Worm (Caenorhabditis elegans) whole organism, late embryonic: ENCODE measurements around the gene nhr-46.

Experiments used
- C38D4.7 ChIP-seq: fragments of 200-800 bp; sonication (Bioruptor generic); optimal IDR thresholded peaks from 2 replicates; lab custom pipeline; 2018; ENCODE audit warnings: mild to moderate bottlenecking, missing genetic modification characterization, moderate library complexity, missing compliant biosample characterization
- K09A11.1 ChIP-seq: sonication (generic microtip); optimal IDR thresholded peaks from 2 replicates; lab custom pipeline; 2017; ENCODE audit warnings: antibody characterized with exemption, mild to moderate bottlenecking, missing genetic modification characterization, missing compliant biosample characterization; ENCODE audit not compliant: insufficient read depth
- T23F11.4 ChIP-seq: fragments of 200-800 bp; sonication (Bioruptor generic); optimal IDR thresholded peaks from 2 replicates; lab custom pipeline; 2018; ENCODE audit warnings: mild to moderate bottlenecking, missing genetic modification characterization, missing compliant biosample characterization
- Y22D7AL.16 ChIP-seq: sonication (generic microtip); optimal IDR thresholded peaks from 2 replicates; lab custom pipeline; 2016; ENCODE audit warnings: missing genetic modification characterization, missing compliant biosample characterization
- ceh-14 ChIP-seq: sonication (generic microtip); optimal IDR thresholded peaks from 2 replicates; lab custom pipeline; 2016; ENCODE audit warnings: missing genotype, missing genetic modification characterization, missing compliant biosample characterization
- ceh-19 ChIP-seq: fragments of 200-800 bp; sonication (Bioruptor generic); optimal IDR thresholded peaks from 2 replicates; lab custom pipeline; 2018; ENCODE audit warnings: mild to moderate bottlenecking, missing genetic modification characterization, missing compliant biosample characterization
- ceh-2 ChIP-seq: sonication (generic microtip); optimal IDR thresholded peaks from 2 replicates; lab custom pipeline; 2016; ENCODE audit warnings: missing genotype, missing genetic modification characterization, missing compliant biosample characterization
- ceh-22 ChIP-seq: sonication (generic microtip); optimal IDR thresholded peaks from 2 replicates; lab custom pipeline; 2017; ENCODE audit warnings: missing biosample characterization, missing genetic modification characterization
- ceh-30 ChIP-seq: fragments of 150-350 bp; optimal IDR thresholded peaks from 2 replicates; lab custom pipeline; 2014; ENCODE audit warnings: missing biosample characterization, missing genetic modification characterization
- ceh-48 ChIP-seq: sonication (generic microtip); optimal IDR thresholded peaks from 2 replicates; lab custom pipeline; 2016; ENCODE audit warnings: missing genetic modification characterization, inconsistent platforms, missing compliant biosample characterization
- ceh-6 ChIP-seq: fragments of 200-800 bp; sonication (Bioruptor generic); optimal IDR thresholded peaks from 2 replicates; lab custom pipeline; 2018; ENCODE audit warnings: mild to moderate bottlenecking, missing genetic modification characterization, missing compliant biosample characterization
- ceh-9 ChIP-seq: sonication (generic microtip); optimal IDR thresholded peaks from 2 replicates; lab custom pipeline; 2016; ENCODE audit warnings: mild to moderate bottlenecking, missing genetic modification characterization, inconsistent platforms, missing compliant biosample characterization
- dmd-4 ChIP-seq: sonication (generic microtip); optimal IDR thresholded peaks from 2 replicates; lab custom pipeline; 2016; ENCODE audit warnings: borderline replicate concordance, missing genetic modification characterization, missing compliant biosample characterization
- elt-2 ChIP-seq: sonication (generic microtip); optimal IDR thresholded peaks from 2 replicates; lab custom pipeline; 2016; ENCODE audit warnings: missing genetic modification reagents, missing genetic modification characterization, missing compliant biosample characterization
- elt-4 ChIP-seq: sonication (generic microtip); optimal IDR thresholded peaks from 2 replicates; lab custom pipeline; 2016; ENCODE audit warnings: missing genetic modification characterization, missing compliant biosample characterization
- ets-4 ChIP-seq: sonication (generic microtip); optimal IDR thresholded peaks from 2 replicates; lab custom pipeline; 2016; ENCODE audit warnings: missing genetic modification characterization, missing compliant biosample characterization
- eyg-1 ChIP-seq: sonication (generic microtip); optimal IDR thresholded peaks from 2 replicates; lab custom pipeline; 2016; ENCODE audit warnings: missing genotype, missing genetic modification characterization, missing compliant biosample characterization
- fax-1 ChIP-seq: sonication (generic microtip); optimal IDR thresholded peaks from 2 replicates; lab custom pipeline; 2016; ENCODE audit warnings: missing genotype, missing genetic modification characterization, missing compliant biosample characterization
- fkh-10 ChIP-seq: fragments of 150-350 bp; optimal IDR thresholded peaks from 2 replicates; lab custom pipeline; 2014; ENCODE audit warnings: missing biosample characterization, missing genetic modification reagents, missing genetic modification characterization
- fkh-6 ChIP-seq: sonication (generic microtip); optimal IDR thresholded peaks from 2 replicates; lab custom pipeline; 2016; ENCODE audit warnings: missing genetic modification characterization, missing compliant biosample characterization
- gmeb-2 ChIP-seq: sonication (generic microtip); optimal IDR thresholded peaks from 2 replicates; lab custom pipeline; 2016; ENCODE audit warnings: missing genetic modification characterization, inconsistent platforms, missing compliant biosample characterization
- hlh-13 ChIP-seq: fragments of 200-800 bp; sonication (Bioruptor generic); optimal IDR thresholded peaks from 2 replicates; lab custom pipeline; 2018; ENCODE audit warnings: mild to moderate bottlenecking, missing genetic modification characterization, missing compliant biosample characterization
- hlh-15 ChIP-seq: sonication (generic microtip); optimal IDR thresholded peaks from 2 replicates; lab custom pipeline; 2016; ENCODE audit warnings: missing genetic modification characterization, missing compliant biosample characterization
- hlh-6 ChIP-seq: sonication (generic microtip); optimal IDR thresholded peaks from 2 replicates; lab custom pipeline; 2016; ENCODE audit warnings: missing genotype, missing genetic modification characterization, missing compliant biosample characterization
- hlh-8 ChIP-seq: sonication (generic microtip); optimal IDR thresholded peaks from 2 replicates; lab custom pipeline; 2016; ENCODE audit warnings: missing genotype, missing genetic modification characterization, missing compliant biosample characterization
- lim-6 ChIP-seq: sonication (generic microtip); optimal IDR thresholded peaks from 2 replicates; lab custom pipeline; 2016; ENCODE audit warnings: missing genetic modification characterization, missing compliant biosample characterization
- madf-2 ChIP-seq: sonication (generic microtip); optimal IDR thresholded peaks from 2 replicates; lab custom pipeline; 2017; ENCODE audit warnings: missing genetic modification characterization, missing compliant biosample characterization
- mec-3 ChIP-seq: sonication (generic microtip); optimal IDR thresholded peaks from 2 replicates; lab custom pipeline; 2016; ENCODE audit warnings: borderline replicate concordance, missing genetic modification characterization, missing compliant biosample characterization
- nfya-1 ChIP-seq: sonication (generic microtip); optimal IDR thresholded peaks from 2 replicates; lab custom pipeline; 2017; ENCODE audit warnings: missing genetic modification characterization, mild to moderate bottlenecking, missing compliant biosample characterization, antibody characterized with exemption, moderate library complexity
- nhr-232 ChIP-seq: sonication (generic microtip); optimal IDR thresholded peaks from 2 replicates; lab custom pipeline; 2016; ENCODE audit warnings: missing genetic modification characterization, missing compliant biosample characterization
- odd-2 ChIP-seq: sonication (generic microtip); optimal IDR thresholded peaks from 2 replicates; lab custom pipeline; 2017; ENCODE audit warnings: antibody characterized with exemption, mild to moderate bottlenecking, missing genetic modification characterization, missing compliant biosample characterization
- pag-3 ChIP-seq: sonication (generic microtip); optimal IDR thresholded peaks from 2 replicates; lab custom pipeline; 2016; ENCODE audit warnings: missing compliant biosample characterization, missing genetic modification characterization, borderline replicate concordance
- pat-9 ChIP-seq: fragments of 200-800 bp; sonication (Bioruptor generic); optimal IDR thresholded peaks from 2 replicates; lab custom pipeline; 2018; ENCODE audit warnings: mild to moderate bottlenecking, missing genetic modification characterization, moderate library complexity, missing compliant biosample characterization
- pha-2 ChIP-seq: sonication (generic microtip); optimal IDR thresholded peaks from 2 replicates; lab custom pipeline; 2017; ENCODE audit warnings: mild to moderate bottlenecking, missing genetic modification characterization, missing compliant biosample characterization
- rnt-1 ChIP-seq: sonication (generic microtip); optimal IDR thresholded peaks from 2 replicates; lab custom pipeline; 2016; ENCODE audit warnings: missing genetic modification characterization, missing compliant biosample characterization
- sdc-2 ChIP-seq: sonication (generic microtip); optimal IDR thresholded peaks from 2 replicates; lab custom pipeline; 2016; ENCODE audit warnings: missing genotype, missing genetic modification characterization, missing compliant biosample characterization
- sox-4 ChIP-seq: sonication (generic microtip); optimal IDR thresholded peaks from 2 replicates; lab custom pipeline; 2017; ENCODE audit warnings: mild to moderate bottlenecking, missing genetic modification characterization, inconsistent platforms, missing compliant biosample characterization
- syd-9 ChIP-seq: sonication (generic microtip); optimal IDR thresholded peaks from 2 replicates; lab custom pipeline; 2016; ENCODE audit warnings: mild to moderate bottlenecking, missing genetic modification characterization, moderate library complexity, missing compliant biosample characterization
- tbx-2 ChIP-seq: sonication (generic microtip); optimal IDR thresholded peaks from 2 replicates; lab custom pipeline; 2016; ENCODE audit warnings: missing genetic modification characterization, missing compliant biosample characterization
- tbx-7 ChIP-seq: sonication (generic microtip); optimal IDR thresholded peaks from 2 replicates; lab custom pipeline; 2016; ENCODE audit warnings: missing genotype, missing genetic modification characterization, missing compliant biosample characterization
- unc-3 ChIP-seq, 2 experiments: fragments of 200-800 bp in 1 of 2; sonication (Bioruptor generic) in 1 of 2; sonication (generic microtip) in 1 of 2; conservative IDR thresholded peaks in 1 of 2; optimal IDR thresholded peaks in 1 of 2; 2 replicates each; pipeline versions ENCODE4 v1.3.6 to Lab custom; 2016 to 2022; ENCODE audit warnings: missing compliant biosample characterization in 2 of 2, missing genetic modification characterization in 2 of 2, missing genetic modification reagents in 1 of 2
- ztf-16 ChIP-seq: sonication (generic microtip); optimal IDR thresholded peaks from 2 replicates; lab custom pipeline; 2017; ENCODE audit warnings: missing genetic modification characterization, missing compliant biosample characterization

Gene nhr-46

DNA sequence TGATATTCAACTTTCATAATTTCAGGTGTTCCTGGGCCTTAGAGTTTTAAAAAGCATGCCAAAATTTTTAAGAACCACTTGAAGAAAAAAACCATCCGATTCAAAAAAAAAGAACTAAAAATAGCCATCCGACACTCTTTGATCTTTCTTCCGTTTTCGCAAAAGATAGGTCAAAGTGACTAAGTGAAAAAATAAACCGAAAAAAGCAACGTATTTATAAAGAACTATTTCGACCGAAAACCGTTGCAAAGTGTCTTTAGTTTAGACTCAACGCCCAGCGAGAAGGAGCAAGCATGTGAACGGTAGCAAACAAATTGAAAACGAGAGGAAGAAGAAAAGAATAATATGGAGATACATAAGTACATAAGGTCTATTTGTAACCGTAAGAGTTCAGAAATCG is 26.0 kb upstream of the nhr-46 start:
- TF ChIP-seq Y22D7AL.16 (tag; lab: Kevin White, UChicago) (no peak), hlh-8 (no peak), odd-2 (tag; lab: Kevin White, UChicago) (no peak), hlh-13 (GFP tag; lab: Kevin White, UChicago) (no peak), mec-3 (tag; lab: Kevin White, UChicago) (no peak), nfya-1 (tag; lab: Kevin White, UChicago) (no peak), ceh-6 (GFP tag; lab: Kevin White, UChicago) (no peak), sox-4 (no peak), fkh-6 (tag; lab: Kevin White, UChicago) (no peak), lim-6 (no peak), unc-3 (GFP tag; conservative IDR thresholded peaks at IDR 0.05; lab: Robert Waterston, UW) (no peak), unc-3 (tag; optimal IDR thresholded peaks at IDR 0.05; lab: Kevin White, UChicago) (no peak), ceh-30 (tag; lab: Kevin White, UChicago) (no peak), pha-2 (no peak), ceh-22 (tag; lab: Kevin White, UChicago) (no peak), madf-2 (tag; lab: Kevin White, UChicago) (no peak), elt-2 (no peak), hlh-6 (no peak), T23F11.4 (GFP tag; lab: Kevin White, UChicago) (no peak), syd-9 (tag; lab: Kevin White, UChicago) (no peak)

- TF ChIP-seq ceh-6 (GFP tag; lab: Kevin White, UChicago) = no peak
- TF ChIP-seq hlh-15 (tag; lab: Kevin White, UChicago) = no peak
- no peak for TF ChIP-seq ceh-48 (tag; lab: Kevin White, UChicago)
- no peak for TF ChIP-seq elt-4 (tag; lab: Kevin White, UChicago)
- no peak for TF ChIP-seq ztf-16 (tag; lab: Kevin White, UChicago)
- no peak for TF ChIP-seq gmeb-2
- TF ChIP-seq K09A11.1 (tag; lab: Kevin White, UChicago) = no peak
- TF ChIP-seq pag-3 (tag; lab: Kevin White, UChicago) = no peak
- no peak for TF ChIP-seq fkh-6 (tag; lab: Kevin White, UChicago)
- TF ChIP-seq dmd-4 (tag; lab: Kevin White, UChicago) = no peak
- no peak for TF ChIP-seq ceh-14
- TF ChIP-seq eyg-1 (tag; lab: Kevin White, UChicago) = no peak
- TF ChIP-seq madf-2 (tag; lab: Kevin White, UChicago) = no peak
- TF ChIP-seq pha-2 = no peak
- TF ChIP-seq pat-9 (tag; lab: Kevin White, UChicago) = no peak
- no peak for TF ChIP-seq fkh-10 (GFP tag; lab: Kevin White, UChicago)
- TF ChIP-seq tbx-2 = no peak
- no peak for TF ChIP-seq fax-1
- TF ChIP-seq hlh-8 = no peak
- no peak for TF ChIP-seq tbx-7
Observed at ce11 chrIV:5780234-5780788, 22.6 kb upstream of the nhr-46 start.

- TF ChIP-seq hlh-13 (GFP tag; lab: Kevin White, UChicago) (no peak), nhr-232 (tag; lab: Kevin White, UChicago) (no peak), C38D4.7 (no peak), sdc-2 (tag; lab: Kevin White, UChicago) (no peak), gmeb-2 (no peak), ceh-2 (no peak), pha-2 (no peak), ceh-19 (GFP tag; lab: Kevin White, UChicago) (no peak), K09A11.1 (tag; lab: Kevin White, UChicago) (no peak), ets-4 (tag; lab: Kevin White, UChicago) (no peak), rnt-1 (tag; lab: Kevin White, UChicago) (no peak), ceh-9 (tag; lab: Kevin White, UChicago) (no peak), lim-6 (no peak), hlh-8 (no peak), pat-9 (tag; lab: Kevin White, UChicago) (no peak), ceh-48 (tag; lab: Kevin White, UChicago) (no peak), madf-2 (tag; lab: Kevin White, UChicago) (no peak)
Observed at ce11 chrIV:5779537-5779936, 21.9 kb upstream of the nhr-46 start.
